Fruit fly (Drosophila melanogaster) whole organism, larva: ENCODE data around the gene DIP-alpha.
A peak's percentile ranks its signal among the peaks of the same experiment; 100 is the strongest.

Experiments
- noc ChIP-seq: fragments of 200-800 bp; sonication (Bioruptor generic); optimal IDR thresholded peaks from 3 replicates; lab custom pipeline; 2019; ENCODE audit warnings: missing biosample characterization, mild to moderate bottlenecking, missing genetic modification characterization, moderate library complexity

Gene DIP-alpha

DNA sequence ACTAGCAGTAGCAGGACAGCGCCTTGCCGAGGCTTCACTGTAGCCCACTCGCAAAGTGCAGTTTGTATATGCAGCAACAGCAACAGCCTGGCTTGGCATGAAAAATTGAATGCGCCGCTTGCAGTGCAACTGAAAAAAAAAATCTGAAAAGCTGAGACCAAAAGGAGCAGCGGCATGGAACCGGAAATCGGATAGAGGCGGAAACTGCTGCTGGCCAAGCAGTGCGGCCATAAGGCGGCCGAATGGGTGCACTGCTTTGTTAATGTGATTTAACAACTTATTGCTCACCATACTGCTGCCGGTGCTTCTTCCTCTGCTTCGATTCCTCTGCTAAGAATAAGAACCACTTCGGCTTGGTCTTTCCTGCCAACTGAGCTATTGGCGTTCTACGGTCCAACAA lies 67.2 kb downstream of the DIP-alpha start:
- TF ChIP-seq noc = no peak

DNA sequence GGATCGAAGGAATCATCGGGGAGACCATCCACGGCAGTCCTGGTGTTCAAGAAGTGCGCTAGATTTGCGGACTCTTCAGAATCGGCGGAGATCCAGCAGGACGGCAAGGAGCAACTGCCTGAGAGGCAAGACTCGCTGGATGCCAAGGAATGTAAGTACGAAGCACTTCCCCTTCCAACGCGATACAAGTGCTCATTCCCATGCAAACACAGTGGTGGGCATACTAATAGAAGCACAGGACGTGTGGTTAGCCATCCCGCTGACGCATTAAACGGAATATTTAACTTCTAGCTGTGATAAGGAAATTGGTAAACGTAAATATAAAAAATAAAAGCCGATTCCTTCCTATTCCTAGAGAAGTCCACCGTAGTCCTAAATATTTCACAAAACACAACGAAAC lies 85.6 kb downstream of the DIP-alpha start:
- no peak for TF ChIP-seq noc

DNA sequence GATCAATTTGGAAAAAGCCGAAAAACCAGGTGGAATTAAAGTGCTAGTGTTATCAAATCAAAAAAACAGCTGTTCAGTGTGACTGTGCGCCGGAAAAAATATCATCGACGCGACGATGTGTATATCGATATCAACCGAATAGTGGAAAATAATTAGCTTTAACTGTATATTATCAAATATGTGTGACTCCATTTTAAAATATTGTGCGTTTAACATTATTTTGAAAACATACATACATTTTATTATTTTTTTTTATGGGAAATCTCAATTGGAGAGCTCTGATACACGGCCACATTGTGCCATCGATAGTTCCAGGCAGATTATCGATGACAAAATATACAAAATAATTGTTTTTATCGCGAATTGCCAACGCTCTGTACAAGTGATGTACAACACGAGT lies 86.1 kb downstream of the DIP-alpha start, which contains the start of the genes CG14270 and CG10803:
Gene CG14270, minus strand, starts transcription at position 75 of the 400 bp plus-strand sequence.
Gene CG10803, plus strand, starts transcription at position 347 of the 400 bp plus-strand sequence.
- TF ChIP-seq noc = no peak

DNA sequence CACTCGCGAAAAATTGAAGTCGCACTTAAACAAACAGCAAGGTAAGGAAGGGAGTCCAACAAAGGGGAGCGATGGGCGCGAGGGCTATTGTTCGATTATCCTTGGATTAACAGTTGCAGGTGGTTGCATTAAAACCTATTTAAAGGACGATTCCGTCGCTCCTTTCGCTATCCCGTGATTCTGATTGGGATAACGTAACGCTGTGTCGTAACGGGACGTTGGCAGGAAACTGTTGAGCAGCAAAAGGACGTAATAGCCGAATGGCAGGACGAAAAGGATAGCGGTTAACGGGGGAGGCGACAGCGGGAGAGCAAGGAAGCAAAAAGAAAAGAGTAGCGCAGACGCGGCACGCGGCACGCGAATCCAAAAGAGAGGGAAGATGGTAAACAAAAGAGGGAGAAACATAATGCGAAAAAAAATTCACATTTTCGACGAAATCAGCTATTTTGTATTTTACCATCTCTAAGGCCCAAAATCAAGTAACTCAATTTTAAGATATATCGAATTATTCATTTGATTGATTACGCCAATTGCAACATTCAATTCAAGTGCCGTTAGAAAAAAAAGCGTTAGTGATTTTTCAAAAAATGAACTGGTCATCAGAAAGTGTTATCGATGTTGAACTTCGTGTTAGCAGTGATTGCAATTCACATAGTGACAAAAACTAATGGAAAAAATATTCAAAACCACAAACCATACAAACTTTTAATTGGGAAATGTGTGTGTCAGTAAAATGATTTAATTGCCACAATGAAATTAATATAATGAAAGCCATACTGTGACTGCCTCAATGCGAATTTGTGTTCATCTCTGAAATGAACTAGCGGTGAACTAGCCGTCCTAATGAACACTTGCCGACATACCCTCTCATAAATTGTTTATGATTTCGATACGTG lies 89.1 kb downstream of the DIP-alpha start, which contains the start of the genes CG10804 and CG10802:
Gene CG10804, minus strand, starts transcription at position 204 of the 896 bp plus-strand sequence.
Gene CG10802, plus strand, starts transcription at position 847 of the 896 bp plus-strand sequence.
- TF ChIP-seq noc = peak; percentile 56

DNA sequence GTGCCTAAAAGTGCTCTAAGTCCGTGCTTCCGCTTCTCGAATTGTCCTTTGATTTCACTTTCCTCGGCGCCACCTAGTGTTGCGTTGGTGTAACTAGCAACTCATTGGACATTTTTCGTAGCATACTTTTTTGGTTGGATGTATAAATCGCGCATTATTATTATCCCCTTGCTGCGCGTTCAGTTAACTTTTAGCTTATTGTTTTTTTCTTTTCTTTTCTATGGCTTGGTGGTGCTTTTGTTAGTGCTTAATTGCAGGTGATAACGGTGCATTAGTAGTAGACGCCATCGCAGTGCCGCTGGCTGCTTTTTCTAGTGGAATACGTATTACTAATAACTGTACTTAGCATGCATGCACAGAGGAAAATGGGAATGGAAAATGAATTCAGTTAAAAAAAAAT lies 90.4 kb downstream of the DIP-alpha start:
- no peak for TF ChIP-seq noc

DNA sequence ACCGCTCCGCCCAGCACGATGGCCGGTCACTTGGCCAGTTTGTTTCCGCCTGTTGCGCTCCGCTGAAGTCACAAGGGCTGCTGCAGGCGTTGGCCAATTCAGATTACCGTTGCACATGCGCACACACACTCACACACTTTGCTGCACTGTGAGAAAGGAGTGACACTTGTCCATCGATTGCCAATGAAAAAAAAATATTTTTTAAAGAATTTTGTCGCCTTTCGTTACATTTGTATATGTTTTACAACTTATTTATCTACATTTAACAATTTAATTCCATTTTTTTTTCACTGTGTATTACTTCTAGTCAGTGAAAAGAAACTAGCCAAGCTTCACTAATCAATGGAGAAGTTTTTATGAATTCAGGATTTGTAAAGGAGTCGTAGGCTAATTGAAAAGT lies 95.4 kb downstream of the DIP-alpha start:
- no peak for TF ChIP-seq noc

DNA sequence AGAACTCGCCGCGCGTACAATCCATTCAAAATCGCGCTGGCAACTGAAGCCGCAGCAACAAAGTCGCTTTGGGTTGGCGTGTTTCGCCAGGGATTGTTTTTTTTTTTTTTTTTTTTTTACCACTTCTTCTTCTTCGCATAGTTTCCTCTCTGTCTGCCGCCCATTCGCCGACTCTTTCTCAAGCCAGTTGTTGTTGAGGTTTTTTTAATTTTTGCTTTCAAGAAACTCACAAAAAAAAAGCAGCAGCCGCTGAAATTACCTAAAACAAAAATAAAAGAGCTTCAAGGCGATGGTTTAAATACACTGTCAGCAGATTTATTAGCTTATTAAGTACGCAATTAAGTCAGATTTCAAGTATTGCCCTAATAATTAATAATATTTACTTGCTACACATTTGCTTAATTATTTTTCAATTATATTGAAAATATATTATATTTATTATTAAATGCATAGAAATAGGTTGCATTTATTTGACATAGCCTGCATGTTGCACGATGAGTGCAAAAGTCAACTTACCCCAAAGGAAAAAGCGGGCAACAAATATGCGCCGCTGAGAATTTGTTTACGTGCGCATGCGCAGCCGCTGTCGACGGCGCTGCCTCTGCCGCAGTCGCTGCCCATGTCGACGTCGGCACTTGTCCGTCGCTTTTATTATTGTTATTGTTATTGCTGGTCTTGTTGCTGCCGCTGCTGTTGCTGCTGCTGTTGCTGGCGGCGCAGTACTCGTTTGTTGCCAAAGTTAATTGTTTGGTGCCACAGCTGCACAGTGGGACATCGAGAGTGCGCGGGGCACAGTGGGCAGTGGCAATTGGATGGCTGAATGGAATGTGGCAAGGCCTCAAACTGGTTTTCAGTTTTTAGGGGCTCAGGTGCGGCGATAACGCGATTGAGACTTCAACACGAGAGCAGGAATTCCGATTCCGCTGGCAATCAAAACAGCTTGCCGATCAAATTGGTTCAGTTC lies 96.7 kb downstream of the DIP-alpha start, which contains the start of gene CG12206:
Gene CG12206, minus strand, starts transcription at position 49 of the 964 bp plus-strand sequence.
- TF ChIP-seq noc = peak; percentile 84

DNA sequence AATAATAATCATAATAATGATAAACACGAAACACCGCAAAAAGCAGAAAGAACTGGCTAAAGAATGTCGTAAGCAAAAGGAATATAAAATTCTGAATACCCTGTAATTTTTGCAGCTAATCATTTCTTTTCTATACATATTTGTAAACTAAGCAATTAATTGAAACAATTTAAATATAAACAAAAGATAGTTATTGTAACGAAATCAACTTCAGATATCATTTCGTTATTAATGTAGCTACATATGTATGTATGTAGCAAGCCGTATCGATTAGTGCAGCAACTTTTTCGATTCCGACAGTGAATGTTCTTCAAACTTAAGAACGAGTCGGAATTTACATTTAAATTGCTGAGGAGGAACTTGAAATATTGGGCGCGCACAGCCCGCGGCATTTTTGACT lies 97.8 kb downstream of the DIP-alpha start:
- TF ChIP-seq noc = peak; percentile 17

DNA sequence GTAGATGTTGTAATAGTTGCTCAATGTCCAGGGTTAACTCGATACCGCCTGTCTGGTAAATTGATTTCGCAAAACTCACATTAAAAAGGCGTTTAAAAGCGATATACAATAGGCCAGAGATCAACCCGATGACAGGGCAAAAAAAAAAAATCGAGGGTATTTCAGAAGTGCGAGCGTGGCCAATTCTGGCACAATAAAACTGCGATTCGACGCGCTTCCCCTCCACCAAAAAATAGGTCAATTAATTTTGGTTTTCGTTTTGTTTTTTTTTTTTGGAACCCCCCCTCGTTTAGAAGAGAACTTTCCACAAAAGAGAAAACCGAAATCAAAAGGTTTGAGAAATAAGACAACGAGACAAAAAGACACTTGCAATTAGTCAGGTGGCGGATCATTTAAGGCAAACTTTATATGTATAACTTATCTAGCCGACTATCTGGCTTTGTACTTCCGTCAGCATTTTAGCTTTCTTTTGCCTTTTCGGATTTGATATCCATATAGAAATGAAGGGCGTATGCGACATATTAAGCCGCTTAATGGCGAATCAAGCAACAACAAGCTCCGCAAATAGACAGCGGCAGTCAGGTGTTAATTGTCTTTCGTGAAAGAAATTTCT lies 100.9 kb downstream of the DIP-alpha start:
- no peak for TF ChIP-seq noc

DNA sequence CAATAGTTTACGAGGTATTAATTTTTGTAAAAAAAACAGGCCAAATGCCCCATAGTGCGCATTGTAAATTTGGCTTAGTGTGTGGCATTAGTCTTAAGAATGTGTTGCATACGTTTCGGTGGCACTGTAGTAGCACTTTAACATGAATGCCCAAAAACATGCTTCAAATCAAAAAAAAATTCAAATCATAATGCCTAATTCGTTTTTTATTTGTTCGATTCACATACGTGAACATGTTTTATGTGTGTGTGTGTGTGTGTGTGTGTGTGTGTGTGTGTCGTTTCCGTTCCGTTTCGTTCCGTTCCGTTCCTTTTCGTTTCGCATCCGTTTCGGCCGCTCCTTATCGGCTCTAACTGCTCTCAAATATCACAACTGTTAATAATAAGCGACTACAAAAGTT lies 105.9 kb downstream of the DIP-alpha start:
- TF ChIP-seq noc = no peak

DNA sequence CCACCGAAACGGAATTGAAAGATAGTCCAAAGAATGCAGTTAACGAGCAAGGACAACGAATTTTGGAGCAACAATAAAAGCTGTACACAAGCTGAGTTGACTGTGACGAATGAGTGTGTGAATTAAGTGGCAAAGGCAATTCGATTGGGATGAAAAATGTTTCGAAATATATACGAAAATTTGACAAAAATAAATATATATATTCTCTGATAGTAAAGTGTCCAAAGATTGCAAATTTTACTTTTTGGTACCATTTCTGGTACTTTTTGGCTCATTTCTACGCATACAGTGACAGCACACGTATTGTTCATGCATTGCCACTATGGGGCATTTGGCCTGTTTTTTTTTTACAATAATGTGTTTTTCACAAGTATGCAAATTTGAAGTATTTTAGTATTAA lies 107.5 kb downstream of the DIP-alpha start, which contains the start of gene CG16781:
Gene CG16781, minus strand, starts transcription at position 101 of the 400 bp plus-strand sequence.
- TF ChIP-seq noc = no peak

DNA sequence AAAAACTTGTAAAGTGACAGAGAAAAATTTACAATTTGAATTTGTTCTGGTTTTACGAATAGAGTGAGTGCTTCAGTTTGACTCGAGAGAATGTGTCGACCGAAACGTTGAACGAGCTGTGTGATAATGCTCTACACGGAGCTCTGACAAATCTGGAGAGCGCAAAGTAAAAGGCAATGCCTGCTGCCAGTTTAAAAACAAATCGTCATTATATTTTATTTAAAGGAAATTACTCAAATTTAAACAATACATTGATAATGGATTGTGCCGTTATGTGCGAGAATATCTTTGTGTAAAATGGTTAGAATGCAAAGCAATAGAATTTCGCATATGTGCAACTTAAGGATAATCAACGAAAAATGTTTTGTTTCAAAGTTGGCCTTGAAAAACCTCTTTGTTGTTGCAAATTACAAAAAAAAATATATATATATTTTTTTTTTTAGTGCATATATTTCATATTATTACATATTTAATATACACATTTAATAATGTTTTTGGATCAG lies 111.3 kb downstream of the DIP-alpha start, which contains the start of the genes CG16782 and CG10801:
Gene CG16782, minus strand, starts transcription at position 101 of the 503 bp plus-strand sequence.
Gene CG10801, plus strand, starts transcription at position 453 of the 503 bp plus-strand sequence.
- TF ChIP-seq noc = no peak

DNA sequence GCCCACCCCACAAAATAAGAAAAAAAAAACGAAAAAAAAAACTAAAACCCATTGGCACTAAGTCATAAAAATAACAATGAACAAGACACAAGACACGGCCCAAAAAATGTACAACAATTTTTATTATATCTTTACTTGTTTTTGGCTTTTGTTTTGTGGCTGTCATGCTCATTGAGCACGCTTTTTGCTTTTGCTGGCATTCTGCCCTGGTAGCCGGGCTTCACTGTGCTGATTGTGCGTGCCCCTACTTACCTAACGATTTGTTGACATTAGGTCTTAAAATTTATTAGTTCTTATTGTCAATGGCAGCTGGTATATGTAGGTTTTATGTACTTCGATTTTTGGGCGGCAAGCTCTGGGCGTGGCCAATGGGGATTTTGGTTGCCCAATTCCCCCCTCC lies 113.0 kb downstream of the DIP-alpha start:
- TF ChIP-seq noc = no peak

DNA sequence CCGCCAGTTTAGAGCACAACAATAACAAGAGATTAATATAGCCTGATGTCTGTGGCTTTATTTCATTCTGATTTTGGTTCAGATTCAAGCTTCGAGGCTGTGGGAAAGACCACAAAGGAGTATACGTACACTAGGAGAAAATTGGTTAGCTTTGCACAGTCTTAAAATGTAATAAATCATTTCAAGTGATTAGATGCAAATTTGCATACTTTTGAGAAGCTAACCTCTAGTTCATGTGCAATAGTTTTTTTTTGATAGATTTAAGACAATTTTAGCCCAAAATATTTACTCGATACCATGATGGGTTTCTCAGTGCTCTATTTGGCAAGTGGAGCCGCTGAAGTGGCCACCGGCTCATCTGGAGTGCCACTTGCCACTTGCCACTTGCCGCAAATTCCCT lies 113.9 kb downstream of the DIP-alpha start:
- no peak for TF ChIP-seq noc
